Fruit fly (Drosophila melanogaster): ENCODE data around the gene Gbeta5.

The Gbeta5 gene

dm6 chrX:8177030-8177349, 24.9 kb upstream of the Gbeta5 start, which contains the start of gene slpr (continued):
- TF ChIP-seq Dref (GFP tag; IDR thresholded peaks at IDR 0.05) = peak; percentile 53
- peak; percentile 66 for TF ChIP-seq CG9797 (GFP tag; optimal IDR thresholded peaks at IDR 0.05)
- TF ChIP-seq CG10321 (GFP tag; IDR thresholded peaks at IDR 0.05) = no peak
- TF ChIP-seq MESR4 (GFP tag; optimal IDR thresholded peaks at IDR 0.05) = peak; percentile 6
- TF ChIP-seq tup (GFP tag; optimal IDR thresholded peaks at IDR 0.05) = no peak
- TF ChIP-seq BEAF-32 (GFP tag; optimal IDR thresholded peaks at IDR 0.05) = peak; percentile 35
- no peak for TF ChIP-seq CG12299 (tag; optimal IDR thresholded peaks at IDR 0.05)
- peak; percentile 91 for TF ChIP-seq Myb (GFP tag; optimal IDR thresholded peaks at IDR 0.05)
- no peak for TF ChIP-seq lmd (GFP tag; IDR thresholded peaks at IDR 0.05)
- TF ChIP-seq nmo (GFP tag; optimal IDR thresholded peaks at IDR 0.05) = peak; percentile 23
- TF ChIP-seq CG15269 (tag; optimal IDR thresholded peaks at IDR 0.05) = no peak
- 0 out of 4 replicates have a peak, but pooled peaks have one; percentile 8 for TF ChIP-seq chinmo (GFP tag; IDR thresholded peaks at IDR 0.05; ENCODE audit: partially characterized antibody)
- TF ChIP-seq CG2116 (GFP tag; optimal IDR thresholded peaks at IDR 0.05) = peak; percentile 57
- no peak for TF ChIP-seq danr (GFP tag; IDR thresholded peaks at IDR 0.05)
- no peak for TF ChIP-seq dati (GFP tag; IDR thresholded peaks at IDR 0.05)
- no peak for TF ChIP-seq NC2α (GFP tag; optimal IDR thresholded peaks at IDR 0.05)
- TF ChIP-seq TFAM (GFP tag; optimal IDR thresholded peaks at IDR 0.05) = no peak
- no peak for TF ChIP-seq odd (GFP tag; optimal IDR thresholded peaks at IDR 0.05)
- no peak for TF ChIP-seq CG17612 (GFP tag; IDR thresholded peaks at IDR 0.05)
- TF ChIP-seq CG15514 (GFP tag; optimal IDR thresholded peaks at IDR 0.05) = peak; percentile 99
- TF ChIP-seq Lhr (GFP tag; optimal IDR thresholded peaks at IDR 0.05) = no peak
- no peak for TF ChIP-seq CG1602 (GFP tag; optimal IDR thresholded peaks at IDR 0.05)
- TF ChIP-seq cwo (GFP tag; optimal IDR thresholded peaks at IDR 0.05) = no peak
- TF ChIP-seq CG31441 (GFP tag; IDR thresholded peaks at IDR 0.05) = no peak
- TF ChIP-seq CG10979 (tag; optimal IDR thresholded peaks at IDR 0.05) = no peak
- TF ChIP-seq Pdp1 (GFP tag; optimal IDR thresholded peaks at IDR 0.05) = no peak
- no peak for TF ChIP-seq Stat92E (GFP tag; optimal IDR thresholded peaks at IDR 0.05)
- TF ChIP-seq CG10267 (tag; optimal IDR thresholded peaks at IDR 0.05) = peak; percentile 92
- TF ChIP-seq pzg (GFP tag; optimal IDR thresholded peaks at IDR 0.05) = peak; percentile 69
- TF ChIP-seq CG12219 (GFP tag; optimal IDR thresholded peaks at IDR 0.05) = no peak
- TF ChIP-seq CG33213 (GFP tag; optimal IDR thresholded peaks at IDR 0.05) = peak; percentile 3
- TF ChIP-seq phol (tag; optimal IDR thresholded peaks at IDR 0.05) = peak; percentile 20
- peak; percentile 41 for TF ChIP-seq E2f2 (GFP tag; IDR thresholded peaks at IDR 0.05)
- peak; percentile 44 for TF ChIP-seq CG14710 (tag; optimal IDR thresholded peaks at IDR 0.05)
- no peak for TF ChIP-seq Atf3 (GFP tag; optimal IDR thresholded peaks at IDR 0.05)
- TF ChIP-seq crp (GFP tag; optimal IDR thresholded peaks at IDR 0.05) = no peak
- TF ChIP-seq Oli (tag; optimal IDR thresholded peaks at IDR 0.05) = no peak
- TF ChIP-seq Ets97D (GFP tag; optimal IDR thresholded peaks at IDR 0.05) = peak; percentile 50
- no peak for TF ChIP-seq chm (GFP tag; IDR thresholded peaks at IDR 0.05)
- TF ChIP-seq Dip2 (GFP tag; IDR thresholded peaks at IDR 0.05) = no peak
- no peak for TF ChIP-seq en (GFP tag; optimal IDR thresholded peaks at IDR 0.05)

Data from whole organism, embryonic.